Fruit fly (Drosophila melanogaster): ENCODE measurements around the gene CG16952.

- no peak for TF ChIP-seq ovo (GFP tag; optimal IDR thresholded peaks at IDR 0.05)
- no peak for TF ChIP-seq pad (GFP tag; optimal IDR thresholded peaks at IDR 0.05)
- no peak for TF ChIP-seq CG33017 (tag; optimal IDR thresholded peaks at IDR 0.05)
- TF ChIP-seq CG14711 (tag; optimal IDR thresholded peaks at IDR 0.05) = no peak
- no peak for TF ChIP-seq kay (GFP tag; ENCODE audit: borderline replicate concordance)
- TF ChIP-seq tj (GFP tag; optimal IDR thresholded peaks at IDR 0.05) = no peak
Observed at dm6 chrX:15868781-15869180, 1.2 kb upstream of the CG16952 start.

Measured in whole organism, adult.